Worm (Caenorhabditis elegans) whole organism, early embryonic: Measurements from ENCODE around the gene irld-11.
"Not testable (repeated sequence)": the region's sequence is repeated elsewhere in the genome, so short reads cannot be mapped to it uniquely, and the experiment has no call there.

Source experiments
- B0310.2 ChIP-seq: sonication (generic microtip); optimal IDR thresholded peaks from 2 replicates; lab custom pipeline; 2016; ENCODE audit warnings: mild to moderate bottlenecking, missing genetic modification characterization, missing compliant biosample characterization
- F13C5.2 ChIP-seq: sonication (generic microtip); optimal IDR thresholded peaks from 2 replicates; lab custom pipeline; 2017; ENCODE audit warnings: mild to moderate bottlenecking, missing genetic modification characterization, inconsistent platforms, missing compliant biosample characterization
- aly-1 ChIP-seq: sonication (generic microtip); optimal IDR thresholded peaks from 2 replicates; lab custom pipeline; 2016; ENCODE audit warnings: missing genetic modification characterization, missing compliant biosample characterization
- ama-1 ChIP-seq: fragments of 150-350 bp; optimal IDR thresholded peaks from 2 replicates; lab custom pipeline; 2014
- ceh-13 ChIP-seq: fragments of 200-800 bp; sonication (Bioruptor generic); optimal IDR thresholded peaks from 2 replicates; lab custom pipeline; 2018; ENCODE audit warnings: mild to moderate bottlenecking, missing genetic modification characterization, missing compliant biosample characterization
- ceh-36 ChIP-seq: sonication (generic microtip); optimal IDR thresholded peaks from 2 replicates; lab custom pipeline; 2016; ENCODE audit warnings: missing genetic modification characterization, inconsistent platforms, missing compliant biosample characterization
- ets-7 ChIP-seq: sonication (generic microtip); optimal IDR thresholded peaks from 2 replicates; lab custom pipeline; 2016; ENCODE audit warnings: missing genotype, missing genetic modification characterization, missing compliant biosample characterization
- hmbx-1 ChIP-seq: sonication (generic microtip); optimal IDR thresholded peaks from 2 replicates; lab custom pipeline; 2016; ENCODE audit warnings: mild to moderate bottlenecking, missing genetic modification characterization, missing compliant biosample characterization
- hmg-4 ChIP-seq: fragments of 200-800 bp; sonication (Bioruptor generic); optimal IDR thresholded peaks from 2 replicates; lab custom pipeline; 2018; ENCODE audit warnings: mild to moderate bottlenecking, missing genetic modification characterization, missing compliant biosample characterization
- hnd-1 ChIP-seq: sonication (generic microtip); optimal IDR thresholded peaks from 2 replicates; lab custom pipeline; 2016; ENCODE audit warnings: missing genetic modification characterization, missing compliant biosample characterization
- pes-1 ChIP-seq: fragments of 200-800 bp; sonication (Bioruptor generic); IDR thresholded peaks from 2 replicates; pipeline ENCODE4 v1.3.6; 2022; ENCODE audit warnings: missing genetic modification reagents, missing genetic modification characterization, missing compliant biosample characterization
- scrt-1 ChIP-seq: fragments of 200-800 bp; sonication (Bioruptor generic); IDR thresholded peaks from 2 replicates; pipeline ENCODE4 v1.3.6; 2022; ENCODE audit warnings: missing genetic modification characterization, missing compliant biosample characterization
- sea-1 ChIP-seq: fragments of 200-800 bp; sonication (Bioruptor generic); conservative IDR thresholded peaks from 2 replicates; pipeline ENCODE4 v1.3.6; 2022; ENCODE audit warnings: missing genetic modification characterization, missing compliant biosample characterization
- tbx-11 ChIP-seq: fragments of 200-800 bp; sonication (Bioruptor generic); IDR thresholded peaks from 2 replicates; pipeline ENCODE4 v1.3.6; 2022; ENCODE audit warnings: missing genetic modification characterization, missing compliant biosample characterization
- tbx-37 ChIP-seq: fragments of 200-800 bp; sonication (Bioruptor generic); conservative IDR thresholded peaks from 2 replicates; pipeline ENCODE4 v1.3.6; 2022; ENCODE audit warnings: missing genetic modification reagents, missing genetic modification characterization, missing compliant biosample characterization

irld-11 gene

ce11 chrV:1693876-1694275 is 38.9 kb downstream of the irld-11 start, which contains the start of gene Y46H3C.7:
Y46H3C.7 (minus strand) TSS chrV:1694022.
- TF ChIP-seq hnd-1, hmbx-1, B0310.2 (tag; lab: Kevin White, UChicago): not testable (repeated sequence)

- TF ChIP-seq scrt-1, result 0 out of 2 replicates have a peak, but pooled peaks have one; percentile 24
- no peak for TF ChIP-seq tbx-37 (GFP tag; lab: Robert Waterston, UW)
- TF ChIP-seq ceh-13 (GFP tag; lab: Kevin White, UChicago), result no peak
These were observed 43.5 kb downstream of the irld-11 start for ce11 chrV:1698400-1698799.

- TF ChIP-seq ceh-36 (tag; lab: Kevin White, UChicago), result no peak
- no peak for TF ChIP-seq hmbx-1 (tag; lab: Kevin White, UChicago)
- no peak for TF ChIP-seq hnd-1 (tag; lab: Kevin White, UChicago)
- TF ChIP-seq ceh-13 (GFP tag; lab: Kevin White, UChicago), result no peak
- TF ChIP-seq pes-1 (GFP tag; lab: Robert Waterston, UW), result no peak
- no peak for TF ChIP-seq ama-1
- TF ChIP-seq sea-1 (GFP tag; lab: Robert Waterston, UW), result no peak
- no peak for TF ChIP-seq aly-1
- TF ChIP-seq F13C5.2, result no peak
- TF ChIP-seq tbx-11, result no peak
- no peak for TF ChIP-seq tbx-37 (GFP tag; lab: Robert Waterston, UW)
- TF ChIP-seq ets-7, result no peak
These were observed 44.4 kb downstream of the irld-11 start for ce11 chrV:1699228-1699795.

- TF ChIP-seq hmg-4 (GFP tag; lab: Kevin White, UChicago) (no peak), hmbx-1 (tag; lab: Kevin White, UChicago) (no peak), B0310.2 (tag; lab: Kevin White, UChicago) (no peak), ceh-13 (GFP tag; lab: Kevin White, UChicago) (no peak), hnd-1 (tag; lab: Kevin White, UChicago) (no peak)
These were observed 46.7 kb downstream of the irld-11 start, which contains the start of gene srw-90 for ce11 chrV:1701584-1702101. srw-90 (plus strand) TSS chrV:1702051.
